Fruit fly (Drosophila melanogaster) whole organism, adult: ENCODE results near the gene CG8665.

Source experiments
- CG33017 ChIP-seq: fragments of 200-800 bp; sonication (Bioruptor generic); optimal IDR thresholded peaks from 2 replicates; lab custom pipeline; 2018; ENCODE audit warnings: missing biosample characterization, mild to moderate bottlenecking, missing genetic modification characterization, moderate library complexity
- CG5204 ChIP-seq: fragments of 200-800 bp; sonication (Bioruptor generic); optimal IDR thresholded peaks from 2 replicates; lab custom pipeline; 2016; ENCODE audit warnings: missing biosample characterization, missing genetic modification characterization
- CG7045 ChIP-seq: fragments of 200-800 bp; sonication (Bioruptor generic); optimal IDR thresholded peaks from 2 replicates; lab custom pipeline; 2017; ENCODE audit warnings: missing biosample characterization, mild to moderate bottlenecking, missing genetic modification characterization
- CG7101 ChIP-seq: fragments of 200-800 bp; sonication (Bioruptor generic); optimal IDR thresholded peaks from 2 replicates; lab custom pipeline; 2018; ENCODE audit warnings: missing biosample characterization, mild to moderate bottlenecking, missing genetic modification characterization, moderate library complexity
- Clk ChIP-seq: fragments of 200-800 bp; sonication (Bioruptor generic); optimal IDR thresholded peaks from 2 replicates; lab custom pipeline; 2017; ENCODE audit warnings: missing biosample characterization, missing genetic modification characterization
- Crg-1 ChIP-seq: fragments of 200-800 bp; sonication (Bioruptor generic); optimal IDR thresholded peaks from 2 replicates; lab custom pipeline; 2016; ENCODE audit warnings: missing biosample characterization, missing genetic modification characterization
- Hr96 ChIP-seq: fragments of 200-800 bp; sonication (Bioruptor generic); optimal IDR thresholded peaks from 2 replicates; lab custom pipeline; 2016; ENCODE audit warnings: missing biosample characterization, missing genetic modification characterization
- Mnt ChIP-seq: fragments of 200-800 bp; sonication (Bioruptor generic); optimal IDR thresholded peaks from 2 replicates; lab custom pipeline; 2016; ENCODE audit warnings: missing biosample characterization, mild to moderate bottlenecking, missing genetic modification characterization
- cic ChIP-seq: fragments of 200-800 bp; sonication (Bioruptor generic); optimal IDR thresholded peaks from 2 replicates; lab custom pipeline; 2017; ENCODE audit warnings: missing biosample characterization, mild to moderate bottlenecking, missing genetic modification characterization, moderate library complexity
- cnc ChIP-seq, 2 experiments: fragments of >200 bp; optimal IDR thresholded peaks; 2 replicates each; lab custom pipeline; 2017
- kay ChIP-seq: fragments of 200-800 bp; sonication (Bioruptor generic); peaks from one replicate; lab custom pipeline; 2016; ENCODE audit warnings: missing biosample characterization, missing genetic modification characterization, borderline replicate concordance
- ovo ChIP-seq: fragments of 200-800 bp; sonication (Bioruptor generic); optimal IDR thresholded peaks from 2 replicates; lab custom pipeline; 2016; ENCODE audit warnings: missing biosample characterization, missing genetic modification characterization
- pad ChIP-seq: fragments of 200-800 bp; sonication (Bioruptor generic); optimal IDR thresholded peaks from 3 replicates; lab custom pipeline; 2017; ENCODE audit warnings: missing biosample characterization, missing genetic modification characterization, mild to moderate bottlenecking, moderate library complexity, missing genetic modification reagents
- tj ChIP-seq: fragments of 200-800 bp; sonication (Bioruptor generic); optimal IDR thresholded peaks from 3 replicates; lab custom pipeline; 2017; ENCODE audit warnings: missing biosample characterization, mild to moderate bottlenecking, missing genetic modification characterization, moderate library complexity

- TF ChIP-seq cic (GFP tag; lab: Kevin White, UChicago) = no peak
- TF ChIP-seq CG7045 (GFP tag; lab: Kevin White, UChicago) = no peak
- no peak for TF ChIP-seq pad
- no peak for TF ChIP-seq CG7101 (tag; lab: Kevin White, UChicago)
- TF ChIP-seq CG33017 (tag; lab: Kevin White, UChicago) = no peak
- no peak for TF ChIP-seq cnc (optimal IDR thresholded peaks at IDR 0.05; lab: Kevin White, UChicago)
- no peak for TF ChIP-seq Crg-1 (GFP tag; lab: Kevin White, UChicago)
- no peak for TF ChIP-seq ovo (GFP tag; lab: Kevin White, UChicago)
- no peak for TF ChIP-seq CG5204 (GFP tag; lab: Kevin White, UChicago)
- TF ChIP-seq Clk = no peak
- TF ChIP-seq tj = no peak
- TF ChIP-seq Hr96 (GFP tag; lab: Kevin White, UChicago) = no peak
- TF ChIP-seq Mnt (GFP tag; lab: Kevin White, UChicago) = no peak
- no peak for TF ChIP-seq kay (GFP tag; lab: Kevin White, UChicago)
Measured at dm6 chr2L:21324438-21324890, 46.6 kb upstream of the CG8665 start.
